Worm (Caenorhabditis elegans): ENCODE results near the gene ckr-2.

ckr-2 gene

DNA sequence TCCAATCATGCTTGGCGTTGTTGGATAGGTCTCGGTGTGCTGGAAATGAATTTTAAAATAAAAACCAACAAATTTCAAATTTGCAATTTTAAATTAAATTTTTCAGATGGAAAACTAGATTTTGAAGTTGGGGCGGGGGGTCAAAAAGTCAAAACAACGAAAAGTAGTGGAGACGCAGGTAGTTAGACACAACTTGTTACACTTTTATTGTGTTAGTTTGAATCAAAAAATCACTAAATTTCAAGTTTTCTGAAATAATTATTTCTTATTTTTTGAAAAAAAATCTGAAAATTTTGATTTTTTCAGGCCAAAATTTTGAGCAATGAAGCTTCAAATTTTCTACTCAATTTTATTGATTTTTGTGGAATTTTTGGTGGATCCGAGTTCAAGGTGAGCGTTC lies 33.7 kb downstream of the ckr-2 start, which contains the start of gene Y39A3B.8:
TSS of gene Y39A3B.8 (plus strand) at position 301 of the 400 bp plus-strand sequence.
- TF ChIP-seq skn-1 (tag; optimal IDR thresholded peaks at IDR 0.05) (no peak), elt-1 (tag; optimal IDR thresholded peaks at IDR 0.05) (no peak), unc-39 (tag; optimal IDR thresholded peaks at IDR 0.05) (no peak), nfya-1 (tag; optimal IDR thresholded peaks at IDR 0.05; ENCODE audit: insufficient read depth) (no peak), aly-2 (tag; optimal IDR thresholded peaks at IDR 0.05) (no peak), nhr-28 (tag; optimal IDR thresholded peaks at IDR 0.05) (no peak), pha-4 (tag; optimal IDR thresholded peaks at IDR 0.05) (no peak), nhr-76 (tag; optimal IDR thresholded peaks at IDR 0.05) (no peak), pqm-1 (tag; optimal IDR thresholded peaks at IDR 0.05) (no peak), eor-1 (tag; optimal IDR thresholded peaks at IDR 0.05) (no peak)

ce11 chrIII:1984860-1985259 lies 36.5 kb downstream of the ckr-2 start, which contains the start of gene Y39A3B.7:
TSS of gene Y39A3B.7 (minus strand) at chrIII:1984960.
- TF ChIP-seq lin-15B (tag; optimal IDR thresholded peaks at IDR 0.05) (no peak), ceh-82 (tag; optimal IDR thresholded peaks at IDR 0.05) (no peak), ztf-4 (tag; optimal IDR thresholded peaks at IDR 0.05) (no peak), ceh-28 (tag; optimal IDR thresholded peaks at IDR 0.05) (no peak), nhr-76 (tag; optimal IDR thresholded peaks at IDR 0.05) (no peak), ama-1 (optimal IDR thresholded peaks at IDR 0.05) (no peak), R02D3.7 (tag; optimal IDR thresholded peaks at IDR 0.05) (no peak), nhr-77 (tag; optimal IDR thresholded peaks at IDR 0.05) (no peak), ceh-16 (tag; optimal IDR thresholded peaks at IDR 0.05) (no peak), elt-2 (tag; optimal IDR thresholded peaks at IDR 0.05) (no peak), egl-27 (tag; optimal IDR thresholded peaks at IDR 0.05) (no peak), ZK546.5 (tag; optimal IDR thresholded peaks at IDR 0.05) (no peak)

DNA sequence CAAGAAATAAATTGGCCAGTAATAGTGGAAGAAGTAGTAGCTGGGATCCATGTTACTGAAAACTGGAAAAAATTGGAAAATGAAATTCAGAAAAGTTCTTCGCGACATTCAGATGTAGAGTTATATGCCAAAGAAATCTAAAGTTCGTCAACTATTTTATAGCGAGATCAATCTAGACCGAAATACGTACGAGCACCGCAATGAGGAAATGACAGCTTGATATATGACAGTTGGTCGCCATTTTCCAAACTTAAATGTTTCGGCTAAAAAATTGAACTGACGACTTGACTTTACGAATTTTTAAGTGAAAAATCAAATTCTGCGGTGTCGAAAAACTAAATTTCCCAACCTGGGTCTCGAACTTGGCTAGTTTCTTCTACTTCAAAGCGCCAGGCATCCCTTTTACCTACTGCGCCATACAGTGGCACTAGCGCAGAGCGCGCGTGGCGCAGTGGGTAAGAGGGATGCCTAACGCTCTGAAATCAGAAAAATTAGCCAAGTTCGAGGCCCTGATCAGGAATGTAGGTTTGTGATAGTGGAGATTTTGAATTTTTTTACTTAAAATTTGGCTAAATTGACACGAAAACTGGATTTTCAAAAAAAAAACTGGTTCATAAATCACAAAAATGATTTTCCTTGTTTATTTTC lies 38.7 kb downstream of the ckr-2 start, which contains the start of gene srd-66:
TSS of gene srd-66 (minus strand) at position 51 of the 648 bp plus-strand sequence.
- TF ChIP-seq nhr-12 (tag; optimal IDR thresholded peaks at IDR 0.05), result no peak
- TF ChIP-seq nhr-67 (tag; optimal IDR thresholded peaks at IDR 0.05), result no peak
- TF ChIP-seq fkh-10 (GFP tag; optimal IDR thresholded peaks at IDR 0.05), result no peak
- TF ChIP-seq mml-1 (tag; optimal IDR thresholded peaks at IDR 0.05), result no peak
- no peak for TF ChIP-seq lin-39 (tag; optimal IDR thresholded peaks at IDR 0.05)
- no peak for TF ChIP-seq ceh-82 (tag; optimal IDR thresholded peaks at IDR 0.05)
- TF ChIP-seq snpc-4 (tag; optimal IDR thresholded peaks at IDR 0.05), result no peak
- TF ChIP-seq lsy-12 (tag; optimal IDR thresholded peaks at IDR 0.05), result no peak
- TF ChIP-seq hmg-11 (tag; optimal IDR thresholded peaks at IDR 0.05), result no peak
- TF ChIP-seq unc-62 (GFP tag; optimal IDR thresholded peaks at IDR 0.05), result no peak
- no peak for TF ChIP-seq jun-1 (tag; optimal IDR thresholded peaks at IDR 0.05)
- TF ChIP-seq egl-27 (tag; optimal IDR thresholded peaks at IDR 0.05), result no peak
- no peak for TF ChIP-seq nhr-43 (tag; optimal IDR thresholded peaks at IDR 0.05; ENCODE audit: poor library complexity, severe bottlenecking)

DNA sequence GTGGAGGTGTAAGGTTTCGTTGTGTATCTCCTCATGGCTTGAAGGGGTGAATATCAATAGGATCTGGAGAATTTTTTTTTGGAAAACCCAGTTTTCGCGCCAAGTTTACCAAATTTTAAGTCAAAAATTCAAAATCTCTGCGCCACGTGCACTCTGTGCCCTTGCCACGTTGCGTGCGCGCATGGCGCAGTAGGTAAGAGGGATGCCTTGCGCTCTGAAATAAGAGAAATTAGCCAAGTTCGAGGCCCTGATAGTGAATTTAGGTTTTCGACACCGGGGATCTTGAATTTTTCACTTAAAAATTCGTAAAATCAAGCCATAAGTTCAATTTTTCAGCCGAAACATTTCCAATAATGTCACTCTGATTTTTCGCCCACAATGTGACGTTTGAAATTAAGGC lies 39.9 kb downstream of the ckr-2 start:
- TF ChIP-seq nhr-76 (tag; optimal IDR thresholded peaks at IDR 0.05), result no peak
- no peak for TF ChIP-seq eor-1 (tag; optimal IDR thresholded peaks at IDR 0.05)
- no peak for TF ChIP-seq unc-62 (GFP tag; optimal IDR thresholded peaks at IDR 0.05)
- no peak for TF ChIP-seq skn-1 (tag; optimal IDR thresholded peaks at IDR 0.05)
- TF ChIP-seq fkh-10 (GFP tag; optimal IDR thresholded peaks at IDR 0.05), result no peak
- TF ChIP-seq sea-2 (GFP tag; optimal IDR thresholded peaks at IDR 0.05), result no peak

ce11 chrIII:1977424-1977823 lies 44.0 kb downstream of the ckr-2 start:
- TF ChIP-seq nhr-11 (tag; optimal IDR thresholded peaks at IDR 0.05) (no peak), pha-4 (tag; optimal IDR thresholded peaks at IDR 0.05) (no peak), egl-5 (tag; optimal IDR thresholded peaks at IDR 0.05) (no peak), nhr-77 (tag; optimal IDR thresholded peaks at IDR 0.05) (no peak), ZK546.5 (tag; optimal IDR thresholded peaks at IDR 0.05) (no peak), sea-2 (GFP tag; optimal IDR thresholded peaks at IDR 0.05) (no peak), nhr-76 (tag; optimal IDR thresholded peaks at IDR 0.05) (no peak), nfya-1 (tag; optimal IDR thresholded peaks at IDR 0.05; ENCODE audit: insufficient read depth) (no peak), mdl-1 (tag; optimal IDR thresholded peaks at IDR 0.05) (no peak), ceh-16 (tag; optimal IDR thresholded peaks at IDR 0.05) (no peak), unc-39 (tag; optimal IDR thresholded peaks at IDR 0.05) (no peak), lsy-12 (tag; optimal IDR thresholded peaks at IDR 0.05) (no peak), elt-3 (tag; optimal IDR thresholded peaks at IDR 0.05) (no peak), ceh-9 (tag; optimal IDR thresholded peaks at IDR 0.05) (no peak), jun-1 (tag; optimal IDR thresholded peaks at IDR 0.05) (no peak), nhr-43 (tag; optimal IDR thresholded peaks at IDR 0.05; ENCODE audit: poor library complexity, severe bottlenecking) (no peak), egl-27 (tag; optimal IDR thresholded peaks at IDR 0.05) (no peak), hmg-11 (tag; optimal IDR thresholded peaks at IDR 0.05) (no peak), elt-1 (tag; optimal IDR thresholded peaks at IDR 0.05) (no peak)

All from whole organism, L3 larva.